Fruit fly (Drosophila melanogaster): ENCODE results near the gene Usp2.

Usp2 gene

DNA sequence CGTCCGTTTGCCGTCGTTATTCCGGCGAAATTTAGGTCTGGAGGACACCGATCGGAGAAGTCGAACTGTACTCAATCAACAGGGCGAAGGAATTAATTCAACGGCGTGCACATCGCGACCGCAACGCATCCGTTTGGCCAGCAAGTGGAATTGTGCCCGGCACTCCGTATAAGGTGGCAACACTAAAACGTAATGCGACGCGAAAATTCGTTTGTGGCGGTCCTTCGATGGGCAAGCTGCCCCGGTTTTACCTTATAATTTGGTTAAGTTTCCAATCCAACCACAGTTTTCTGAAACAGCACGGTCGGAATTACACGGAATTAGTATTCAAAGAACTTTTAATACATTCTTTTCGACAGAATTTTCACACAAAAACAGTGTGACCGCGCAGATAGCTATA, 580 bp upstream of the Usp2 start, which contains the start of gene wap:
wap (minus strand) TSS at position 400 of the 400 bp plus-strand sequence.
- TF ChIP-seq Hnf4 (GFP tag; optimal IDR thresholded peaks at IDR 0.05) = no peak
- TF ChIP-seq Hr78 (GFP tag; optimal IDR thresholded peaks at IDR 0.05) = no peak
- TF ChIP-seq foxo (GFP tag; optimal IDR thresholded peaks at IDR 0.05) = no peak
- no peak for TF ChIP-seq fru (GFP tag; optimal IDR thresholded peaks at IDR 0.05)
- no peak for TF ChIP-seq OdsH (GFP tag; optimal IDR thresholded peaks at IDR 0.05)
- TF ChIP-seq jim (GFP tag; optimal IDR thresholded peaks at IDR 0.05) = no peak
- TF ChIP-seq CrebA (GFP tag; optimal IDR thresholded peaks at IDR 0.05; ENCODE audit: borderline replicate concordance) = no peak
- TF ChIP-seq Dif (GFP tag; optimal IDR thresholded peaks at IDR 0.05; ENCODE audit: partially characterized antibody) = no peak
- no peak for TF ChIP-seq Mio (GFP tag; optimal IDR thresholded peaks at IDR 0.05)

DNA sequence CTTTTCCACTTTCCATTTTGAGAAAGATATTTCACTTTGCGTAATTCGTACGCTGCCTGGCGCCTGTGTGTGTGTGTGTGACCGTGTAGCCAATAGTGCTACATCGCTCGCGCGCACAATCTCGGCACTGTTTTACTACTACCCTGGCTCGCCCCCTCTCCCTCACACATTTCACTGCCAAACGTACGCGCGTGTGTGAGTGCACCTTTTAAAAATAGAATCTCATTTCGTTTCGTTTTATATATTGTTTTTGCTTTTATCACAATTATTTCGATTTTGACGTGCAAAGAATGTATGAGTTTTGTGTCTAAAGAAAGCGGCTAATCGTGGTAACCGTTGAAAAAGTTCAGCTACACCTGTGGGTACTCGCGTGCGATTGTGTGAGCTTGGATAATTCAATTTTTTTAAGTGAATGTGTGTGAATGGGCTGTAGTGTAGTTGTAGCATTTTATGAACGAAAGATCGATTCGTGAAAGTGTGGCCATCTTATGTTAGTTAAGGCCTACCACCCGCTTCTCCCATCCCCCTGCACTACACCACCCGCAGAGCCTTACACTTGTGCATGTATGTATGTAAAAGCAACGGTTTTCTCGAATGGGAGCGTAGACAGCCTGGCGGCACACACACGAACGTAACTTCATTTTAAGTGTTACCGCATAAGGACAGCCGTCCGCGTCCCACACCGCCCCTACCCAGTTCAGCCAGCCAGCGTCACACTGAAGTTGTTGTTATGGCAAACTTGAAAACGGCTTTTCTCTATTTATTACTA, 761 bp downstream of the Usp2 start:
- TF ChIP-seq dl (GFP tag; optimal IDR thresholded peaks at IDR 0.05; ENCODE audit: insufficient read depth in 1 of 2, partially characterized antibody in 2 of 2) (no peak), h (GFP tag; optimal IDR thresholded peaks at IDR 0.05) (peak; percentile 42)

dm6 chrX:22461218-22461760, 5.7 kb downstream of the Usp2 start:
- TF ChIP-seq foxo (GFP tag; optimal IDR thresholded peaks at IDR 0.05) = no peak
- no peak for TF ChIP-seq jim (GFP tag; optimal IDR thresholded peaks at IDR 0.05)
- TF ChIP-seq dsf (GFP tag; optimal IDR thresholded peaks at IDR 0.05; ENCODE audit: borderline replicate concordance) = no peak
- no peak for TF ChIP-seq Hr78 (GFP tag; optimal IDR thresholded peaks at IDR 0.05)
- no peak for TF ChIP-seq woc (GFP tag; optimal IDR thresholded peaks at IDR 0.05)
- no peak for TF ChIP-seq CG32264 (GFP tag; optimal IDR thresholded peaks at IDR 0.05)
- no peak for TF ChIP-seq sv (GFP tag; optimal IDR thresholded peaks at IDR 0.05)
- no peak for TF ChIP-seq Mio (GFP tag; optimal IDR thresholded peaks at IDR 0.05)
- TF ChIP-seq psq (GFP tag; optimal IDR thresholded peaks at IDR 0.05) = no peak
- no peak for TF ChIP-seq rgr (GFP tag; optimal IDR thresholded peaks at IDR 0.05)
- no peak for TF ChIP-seq CG9705 (GFP tag; optimal IDR thresholded peaks at IDR 0.05)
- TF ChIP-seq CrebA (GFP tag; optimal IDR thresholded peaks at IDR 0.05; ENCODE audit: borderline replicate concordance) = no peak
- no peak for TF ChIP-seq br (GFP tag; optimal IDR thresholded peaks at IDR 0.05)
- TF ChIP-seq GATAd (GFP tag; optimal IDR thresholded peaks at IDR 0.05) = no peak
- TF ChIP-seq sage (GFP tag; optimal IDR thresholded peaks at IDR 0.05) = no peak
- TF ChIP-seq dl (GFP tag; optimal IDR thresholded peaks at IDR 0.05; ENCODE audit: insufficient read depth in 1 of 2, partially characterized antibody in 2 of 2) = no peak

DNA sequence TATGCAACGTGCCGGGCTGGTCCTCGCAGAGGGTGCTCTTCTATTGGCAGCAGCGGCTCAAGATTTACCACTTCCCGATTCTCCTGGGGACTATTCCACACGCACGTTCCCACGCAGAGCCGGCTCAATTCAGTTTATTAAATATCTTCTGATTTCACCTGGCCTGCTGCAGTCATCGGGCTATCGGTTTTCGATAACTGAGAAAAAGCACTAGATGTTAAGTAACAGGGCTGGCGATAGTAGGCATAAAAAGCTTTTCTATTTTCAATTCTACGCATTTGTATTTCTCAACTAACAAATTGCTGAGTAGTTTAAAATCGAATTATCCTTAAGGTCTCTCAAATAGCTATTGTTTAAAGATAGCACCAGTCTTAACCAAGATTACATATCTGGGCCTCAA, 16.2 kb downstream of the Usp2 start, which contains the start of gene CG14613:
CG14613 (minus strand) TSS at position 203 of the 400 bp plus-strand sequence.
- TF ChIP-seq Sp1 (GFP tag; optimal IDR thresholded peaks at IDR 0.05) (no peak), CG9705 (GFP tag; optimal IDR thresholded peaks at IDR 0.05) (no peak), Dif (GFP tag; optimal IDR thresholded peaks at IDR 0.05; ENCODE audit: partially characterized antibody) (no peak), sage (GFP tag; optimal IDR thresholded peaks at IDR 0.05) (no peak), psq (GFP tag; optimal IDR thresholded peaks at IDR 0.05) (no peak), Vsx2 (GFP tag; optimal IDR thresholded peaks at IDR 0.05; ENCODE audit: partially characterized antibody) (no peak), Abd-B (GFP tag; optimal IDR thresholded peaks at IDR 0.05) (no peak)

DNA sequence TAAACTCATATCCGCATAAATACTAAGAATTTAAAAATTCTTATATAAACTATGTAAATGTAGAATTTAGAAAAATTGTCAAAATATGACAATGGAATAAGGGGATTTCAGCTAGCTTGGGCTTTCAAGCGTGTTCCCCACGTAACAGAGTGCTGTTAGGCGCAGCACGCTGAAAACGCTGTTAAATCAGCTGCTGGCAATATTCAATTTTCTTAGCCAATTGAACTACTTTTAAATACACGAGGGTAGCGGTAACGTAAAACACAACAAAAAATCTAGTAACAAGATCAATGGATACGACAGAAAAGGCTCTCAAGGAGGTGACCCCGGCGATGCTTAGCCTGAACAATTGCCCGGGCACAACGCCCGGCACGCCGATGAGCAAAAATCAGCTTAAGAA, 17.9 kb downstream of the Usp2 start, which contains the start of gene CG14618:
CG14618 (plus strand) TSS at position 179 of the 400 bp plus-strand sequence.
- TF ChIP-seq Rel (GFP tag; optimal IDR thresholded peaks at IDR 0.05) (no peak), Rel (tag; optimal IDR thresholded peaks at IDR 0.05) (peak; percentile 98), psq (GFP tag; optimal IDR thresholded peaks at IDR 0.05) (no peak)

DNA sequence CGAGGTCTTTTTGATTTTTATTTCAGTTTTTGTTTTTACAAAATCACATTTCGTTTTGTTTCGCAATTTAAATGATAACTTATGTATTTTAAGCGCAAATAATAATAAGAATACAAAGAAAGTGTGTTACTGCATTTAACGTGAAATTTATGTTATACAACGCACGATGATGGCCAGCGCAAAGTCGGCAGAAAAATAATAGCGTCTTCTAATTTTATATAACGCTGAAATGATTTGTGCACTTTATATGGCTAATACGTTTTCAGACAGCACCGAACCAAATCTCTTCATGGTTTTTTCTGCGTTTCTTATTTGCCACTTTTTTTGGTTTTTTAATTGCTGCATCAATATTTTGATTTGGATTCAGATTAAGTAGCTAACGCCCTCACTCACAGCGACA, 19.3 kb downstream of the Usp2 start:
- no peak for TF ChIP-seq CG9705 (GFP tag; optimal IDR thresholded peaks at IDR 0.05)
- no peak for TF ChIP-seq GATAd (GFP tag; optimal IDR thresholded peaks at IDR 0.05)
- no peak for TF ChIP-seq h (GFP tag; optimal IDR thresholded peaks at IDR 0.05)
- TF ChIP-seq usp (GFP tag; optimal IDR thresholded peaks at IDR 0.05) = no peak
- no peak for TF ChIP-seq rgr (GFP tag; optimal IDR thresholded peaks at IDR 0.05)
- TF ChIP-seq ey (GFP tag; optimal IDR thresholded peaks at IDR 0.05) = no peak
- TF ChIP-seq Mio (GFP tag; optimal IDR thresholded peaks at IDR 0.05) = no peak
- no peak for TF ChIP-seq Hr83 (GFP tag; optimal IDR thresholded peaks at IDR 0.05; ENCODE audit: poor library complexity, severe bottlenecking)
- no peak for TF ChIP-seq sage (GFP tag; optimal IDR thresholded peaks at IDR 0.05)
- TF ChIP-seq Vsx2 (GFP tag; optimal IDR thresholded peaks at IDR 0.05; ENCODE audit: partially characterized antibody) = no peak
- TF ChIP-seq Dfd (GFP tag; optimal IDR thresholded peaks at IDR 0.05) = no peak
- no peak for TF ChIP-seq HLH106 (tag; optimal IDR thresholded peaks at IDR 0.05)
- no peak for TF ChIP-seq Dif (GFP tag; optimal IDR thresholded peaks at IDR 0.05; ENCODE audit: partially characterized antibody)
- TF ChIP-seq Sp1 (GFP tag; optimal IDR thresholded peaks at IDR 0.05) = no peak
- TF ChIP-seq tai (GFP tag; optimal IDR thresholded peaks at IDR 0.05) = no peak
- TF ChIP-seq Abd-B (GFP tag; optimal IDR thresholded peaks at IDR 0.05) = no peak
- no peak for TF ChIP-seq Myc (optimal IDR thresholded peaks at IDR 0.05)
- TF ChIP-seq brk (GFP tag; optimal IDR thresholded peaks at IDR 0.05) = no peak
- no peak for TF ChIP-seq Hr78 (GFP tag; optimal IDR thresholded peaks at IDR 0.05)
- TF ChIP-seq CG32264 (GFP tag; optimal IDR thresholded peaks at IDR 0.05) = no peak

Data from whole organism, wandering third instar larva.